Worm (Caenorhabditis elegans) whole organism, L1 larva: ENCODE data around the gene C39D10.1.
A peak's percentile ranks its signal among the peaks of the same experiment; 100 is the strongest.

Experiments used
- C04F5.9 ChIP-seq: sonication (generic microtip); optimal IDR thresholded peaks from 2 replicates; lab custom pipeline; 2016; ENCODE audit warnings: missing genetic modification characterization, missing compliant biosample characterization
- C16A3.4 ChIP-seq: fragments of 150-350 bp; optimal IDR thresholded peaks from 2 replicates; lab custom pipeline; 2014; ENCODE audit warnings: missing biosample characterization, missing genetic modification characterization
- C34B4.2 ChIP-seq: sonication (generic microtip); optimal IDR thresholded peaks from 2 replicates; lab custom pipeline; 2017; ENCODE audit warnings: mild to moderate bottlenecking, missing genetic modification characterization, missing compliant biosample characterization
- alr-1 ChIP-seq: fragments of 200-800 bp; sonication (Bioruptor generic); optimal IDR thresholded peaks from 2 replicates; lab custom pipeline; 2018; ENCODE audit warnings: borderline replicate concordance, mild to moderate bottlenecking, missing genetic modification characterization, missing compliant biosample characterization
- aly-2 ChIP-seq: fragments of 150-350 bp; optimal IDR thresholded peaks from 2 replicates; lab custom pipeline; 2014; ENCODE audit warnings: missing biosample characterization, missing genetic modification characterization
- ceh-63 ChIP-seq: fragments of 200-800 bp; sonication (Bioruptor generic); optimal IDR thresholded peaks from 2 replicates; lab custom pipeline; 2018; ENCODE audit warnings: mild to moderate bottlenecking, missing genetic modification characterization, missing compliant biosample characterization
- ceh-82 ChIP-seq, 3 experiments: fragments of 150-350 bp in 1 of 3; sonication (generic microtip) in 2 of 3; optimal IDR thresholded peaks; 2 replicates each; lab custom pipeline; 2014 to 2017; ENCODE audit warnings: missing biosample characterization in 3 of 3, missing genetic modification characterization in 3 of 3
- ceh-90 ChIP-seq: sonication (generic microtip); optimal IDR thresholded peaks from 2 replicates; lab custom pipeline; 2016; ENCODE audit warnings: missing genetic modification characterization, missing compliant biosample characterization
- ces-1 ChIP-seq: fragments of 150-350 bp; optimal IDR thresholded peaks from 2 replicates; lab custom pipeline; 2014; ENCODE audit warnings: missing biosample characterization, missing genetic modification reagents, missing genetic modification characterization
- dpl-1 ChIP-seq, 3 experiments: fragments of 150-350 bp in 2 of 3; sonication (generic microtip) in 1 of 3; optimal IDR thresholded peaks; 2 replicates each; lab custom pipeline; 2014 to 2017; ENCODE audit warnings: missing biosample characterization in 3 of 3, missing genetic modification characterization in 3 of 3, missing genetic modification reagents in 3 of 3
- dsc-1 ChIP-seq: sonication (generic microtip); optimal IDR thresholded peaks from 2 replicates; lab custom pipeline; 2016; ENCODE audit warnings: mild to moderate bottlenecking, missing genetic modification characterization, missing compliant biosample characterization
- efl-1 ChIP-seq, 4 experiments: fragments of 150-350 bp; optimal IDR thresholded peaks in 3 of 4; peaks in 1 of 4; 1 replicate in 1 of 4; 2 replicates in 3 of 4; lab custom pipeline; 2014; ENCODE audit warnings: missing biosample characterization in 2 of 4, missing genetic modification characterization in 2 of 4, missing genetic modification reagents in 2 of 4
- efl-3 ChIP-seq: fragments of 200-800 bp; sonication (Bioruptor generic); optimal IDR thresholded peaks from 2 replicates; lab custom pipeline; 2018; ENCODE audit warnings: mild to moderate bottlenecking, missing genetic modification characterization, missing compliant biosample characterization
- egl-27 ChIP-seq, 2 experiments: fragments of 150-350 bp in 1 of 2; sonication (generic microtip); optimal IDR thresholded peaks; 3 replicates each; lab custom pipeline; 2017 to 2018; ENCODE audit warnings: missing biosample characterization in 2 of 2, missing genetic modification characterization in 2 of 2, missing genetic modification reagents in 2 of 2
- elt-2 ChIP-seq: sonication (generic microtip); optimal IDR thresholded peaks from 2 replicates; lab custom pipeline; 2016; ENCODE audit warnings: missing genetic modification characterization, mild to moderate bottlenecking, inconsistent platforms, missing compliant biosample characterization, missing genetic modification reagents
- elt-3 ChIP-seq, 6 experiments: fragments of 150-350 bp in 1 of 6; sonication (generic microtip); optimal IDR thresholded peaks; 2 replicates each; lab custom pipeline; 2017 to 2018; ENCODE audit warnings: missing biosample characterization in 6 of 6, missing genetic modification characterization in 6 of 6, inconsistent platforms in 1 of 6
- fkh-10 ChIP-seq: sonication (generic microtip); optimal IDR thresholded peaks from 2 replicates; lab custom pipeline; 2017; ENCODE audit warnings: missing biosample characterization, missing genetic modification reagents, missing genetic modification characterization
- fkh-4 ChIP-seq: sonication (generic microtip); optimal IDR thresholded peaks from 2 replicates; lab custom pipeline; 2016; ENCODE audit warnings: missing compliant biosample characterization, missing genetic modification characterization, borderline replicate concordance
- grh-1 ChIP-seq: fragments of 200-800 bp; sonication (Bioruptor generic); IDR thresholded peaks from 2 replicates; pipeline ENCODE4 v1.3.6; 2022; ENCODE audit warnings: missing genetic modification reagents, missing genetic modification characterization, missing compliant biosample characterization
- irx-1 ChIP-seq: sonication (generic microtip); optimal IDR thresholded peaks from 2 replicates; lab custom pipeline; 2016; ENCODE audit warnings: missing genetic modification characterization, missing compliant biosample characterization
- isw-1 ChIP-seq: fragments of 200-800 bp; sonication (Bioruptor generic); IDR thresholded peaks from 2 replicates; pipeline ENCODE4 v1.3.6; 2022; ENCODE audit warnings: missing genetic modification characterization, missing compliant biosample characterization
- jun-1 ChIP-seq: fragments of 150-350 bp; optimal IDR thresholded peaks from 2 replicates; lab custom pipeline; 2014; ENCODE audit warnings: missing biosample characterization, missing genetic modification reagents, missing genetic modification characterization
- lin-13 ChIP-seq: fragments of 150-350 bp; optimal IDR thresholded peaks from 2 replicates; lab custom pipeline; 2014; ENCODE audit warnings: missing biosample characterization, missing genetic modification reagents, missing genetic modification characterization
- lin-14 ChIP-seq: fragments of 200-800 bp; sonication (Bioruptor generic); optimal IDR thresholded peaks from 2 replicates; lab custom pipeline; 2018; ENCODE audit warnings: mild to moderate bottlenecking, missing genetic modification characterization, moderate library complexity, missing compliant biosample characterization
- lin-35 ChIP-seq, 2 experiments: fragments of 150-350 bp; optimal IDR thresholded peaks; 2 replicates each; lab custom pipeline; 2014; ENCODE audit warnings: missing biosample characterization in 2 of 2, missing genetic modification characterization in 2 of 2, missing genetic modification reagents in 2 of 2
- lir-3 ChIP-seq: sonication (generic microtip); optimal IDR thresholded peaks from 2 replicates; lab custom pipeline; 2016; ENCODE audit warnings: mild to moderate bottlenecking, missing genetic modification characterization, moderate library complexity, missing compliant biosample characterization; ENCODE audit not compliant: poor library complexity
- lsy-2 ChIP-seq, 2 experiments: fragments of 150-350 bp; optimal IDR thresholded peaks; 2 replicates each; lab custom pipeline; 2014; ENCODE audit warnings: missing biosample characterization in 2 of 2, missing genetic modification characterization in 2 of 2
- mep-1 ChIP-seq: fragments of 150-350 bp; optimal IDR thresholded peaks from 2 replicates; lab custom pipeline; 2014; ENCODE audit warnings: missing biosample characterization, missing genetic modification characterization
- nhr-11 ChIP-seq: fragments of 150-350 bp; optimal IDR thresholded peaks from 2 replicates; lab custom pipeline; 2014; ENCODE audit warnings: missing biosample characterization, missing genetic modification characterization
- nhr-19 ChIP-seq: fragments of 200-800 bp; sonication (Bioruptor generic); conservative IDR thresholded peaks from 2 replicates; pipeline ENCODE4 v1.3.6; 2022; ENCODE audit warnings: missing genetic modification characterization, missing compliant biosample characterization
- nhr-237 ChIP-seq: fragments of 150-350 bp; optimal IDR thresholded peaks from 2 replicates; lab custom pipeline; 2014; ENCODE audit warnings: missing biosample characterization, missing genetic modification characterization
- nhr-71 ChIP-seq: sonication (generic microtip); optimal IDR thresholded peaks from 2 replicates; lab custom pipeline; 2016; ENCODE audit warnings: mild to moderate bottlenecking, missing genetic modification characterization, moderate library complexity, missing compliant biosample characterization
- nhr-76 ChIP-seq: sonication (generic microtip); optimal IDR thresholded peaks from 2 replicates; lab custom pipeline; 2017; ENCODE audit warnings: missing biosample characterization, missing genetic modification characterization
- nhr-77 ChIP-seq: fragments of 150-350 bp; optimal IDR thresholded peaks from 2 replicates; lab custom pipeline; 2014; ENCODE audit warnings: missing biosample characterization, missing genetic modification characterization
- nhr-84 ChIP-seq: sonication (generic microtip); optimal IDR thresholded peaks from 2 replicates; lab custom pipeline; 2017; ENCODE audit warnings: missing biosample characterization, missing genetic modification characterization
- nhr-85 ChIP-seq: sonication (generic microtip); peaks from one replicate; lab custom pipeline; 2016; ENCODE audit warnings: missing genetic modification characterization, inconsistent platforms, missing compliant biosample characterization
- nhr-90 ChIP-seq: sonication (generic microtip); optimal IDR thresholded peaks from 2 replicates; lab custom pipeline; 2016; ENCODE audit warnings: mild to moderate bottlenecking, missing genetic modification characterization, missing compliant biosample characterization; ENCODE audit not compliant: poor library complexity
- rnt-1 ChIP-seq: sonication (generic microtip); optimal IDR thresholded peaks from 2 replicates; lab custom pipeline; 2016; ENCODE audit warnings: mild to moderate bottlenecking, missing genetic modification characterization, moderate library complexity, missing compliant biosample characterization
- skn-1 ChIP-seq: fragments of 150-350 bp; optimal IDR thresholded peaks from 2 replicates; lab custom pipeline; 2014; ENCODE audit warnings: missing biosample characterization, missing genetic modification characterization
- snpc-4 ChIP-seq: fragments of 150-350 bp; optimal IDR thresholded peaks from 2 replicates; lab custom pipeline; 2014; ENCODE audit warnings: missing biosample characterization, missing genetic modification characterization
- snu-23 ChIP-seq: sonication (generic microtip); optimal IDR thresholded peaks from 2 replicates; lab custom pipeline; 2016; ENCODE audit warnings: missing genetic modification characterization, missing compliant biosample characterization
- sup-37 ChIP-seq: fragments of 200-800 bp; sonication (Bioruptor generic); optimal IDR thresholded peaks from 2 replicates; lab custom pipeline; 2018; ENCODE audit warnings: mild to moderate bottlenecking, missing genetic modification characterization, missing compliant biosample characterization
- unc-130 ChIP-seq: fragments of 150-350 bp; optimal IDR thresholded peaks from 2 replicates; lab custom pipeline; 2017; ENCODE audit warnings: missing biosample characterization, missing genetic modification characterization, inconsistent platforms
- unc-86 ChIP-seq: sonication (generic microtip); optimal IDR thresholded peaks from 2 replicates; lab custom pipeline; 2016; ENCODE audit warnings: missing genetic modification characterization, missing compliant biosample characterization
- unc-98 ChIP-seq: fragments of 200-800 bp; sonication (Bioruptor generic); IDR thresholded peaks from 2 replicates; pipeline ENCODE4 v1.3.6; 2022; ENCODE audit warnings: missing genetic modification characterization, missing compliant biosample characterization

C39D10.1 gene

ce11 chrX:7906430-7907014, at the start of gene C39D10.1:
C39D10.1 (plus strand) TSS chrX:7906964.
- TF ChIP-seq nhr-76 (tag; lab: Kevin White, UChicago) = no peak
- peak; percentile 32 for TF ChIP-seq C16A3.4 (tag; lab: Kevin White, UChicago)
- peak; percentile 44 for TF ChIP-seq rnt-1 (tag; lab: Kevin White, UChicago)
- no peak for TF ChIP-seq ces-1 (GFP tag; lab: Kevin White, UChicago)
- TF ChIP-seq snu-23 (GFP tag; lab: Kevin White, UChicago) = peak; percentile 41
- TF ChIP-seq nhr-19 (GFP tag; lab: Robert Waterston, UW) = 0 out of 2 replicates have a peak, but pooled peaks have one; percentile 10
- TF ChIP-seq nhr-90 (tag; lab: Kevin White, UChicago) = peak; percentile 24
- no peak for TF ChIP-seq egl-27 (tag; optimal IDR thresholded peaks at IDR 0.05; lab: Kevin White, UChicago)
- TF ChIP-seq lir-3 (tag; lab: Kevin White, UChicago) = peak; percentile 0
- TF ChIP-seq lsy-2 (tag; optimal IDR thresholded peaks at IDR 0.05; lab: Kevin White, UChicago) = no peak
- TF ChIP-seq nhr-85 = no peak
- TF ChIP-seq lin-35 (GFP tag; optimal IDR thresholded peaks at IDR 0.05; lab: Kevin White, UChicago) = peak in 1 of 2 experiments; percentile 6
- TF ChIP-seq sup-37 (GFP tag; lab: Kevin White, UChicago) = no peak
- TF ChIP-seq dpl-1 (GFP tag; optimal IDR thresholded peaks at IDR 0.05; lab: Kevin White, UChicago) = no peak
- TF ChIP-seq elt-3 (tag; optimal IDR thresholded peaks at IDR 0.05; lab: Kevin White, UChicago) = no peak
- no peak for TF ChIP-seq elt-2 (tag; lab: Kevin White, UChicago)
- TF ChIP-seq ceh-90 (tag; lab: Kevin White, UChicago) = no peak
- TF ChIP-seq nhr-77 = peak; percentile 12
- no peak for TF ChIP-seq jun-1 (tag; lab: Kevin White, UChicago)

DNA sequence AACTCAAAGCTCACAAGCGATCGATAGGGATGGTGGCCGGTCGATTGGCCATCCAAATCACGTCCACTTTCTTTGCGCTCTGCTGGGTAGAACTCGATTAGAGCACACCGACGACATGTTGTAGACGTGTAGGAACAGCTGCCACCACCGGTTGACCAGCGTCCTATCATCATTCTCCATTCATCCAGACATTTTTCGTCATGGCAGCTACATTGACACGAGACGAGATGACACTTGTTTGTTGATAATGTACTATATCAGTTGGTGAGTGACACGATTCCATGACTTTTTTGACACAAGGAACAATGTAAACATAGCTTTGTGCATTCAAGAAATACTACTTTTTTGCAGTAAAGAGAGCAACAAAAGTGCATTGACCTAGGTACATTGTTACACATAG, 40.3 kb upstream of the C39D10.1 start:
- TF ChIP-seq efl-1 (optimal IDR thresholded peaks at IDR 0.05; lab: Kevin White, UChicago) (no peak), efl-1 (GFP tag; optimal IDR thresholded peaks at IDR 0.05 in 1 of 2; lab: Kevin White, UChicago) (peak in 1 of 2 experiments; percentile 39), isw-1 (GFP tag; lab: Robert Waterston, UW) (no peak), nhr-71 (tag; lab: Kevin White, UChicago) (peak; percentile 50), nhr-19 (GFP tag; lab: Robert Waterston, UW) (0 out of 2 replicates have a peak, but pooled peaks have one; percentile 23), nhr-76 (tag; lab: Kevin White, UChicago) (no peak), lin-14 (peak; percentile 70), rnt-1 (tag; lab: Kevin White, UChicago) (peak; percentile 49)
- TF ChIP-seq, all 84 proteins: peak for 5

DNA sequence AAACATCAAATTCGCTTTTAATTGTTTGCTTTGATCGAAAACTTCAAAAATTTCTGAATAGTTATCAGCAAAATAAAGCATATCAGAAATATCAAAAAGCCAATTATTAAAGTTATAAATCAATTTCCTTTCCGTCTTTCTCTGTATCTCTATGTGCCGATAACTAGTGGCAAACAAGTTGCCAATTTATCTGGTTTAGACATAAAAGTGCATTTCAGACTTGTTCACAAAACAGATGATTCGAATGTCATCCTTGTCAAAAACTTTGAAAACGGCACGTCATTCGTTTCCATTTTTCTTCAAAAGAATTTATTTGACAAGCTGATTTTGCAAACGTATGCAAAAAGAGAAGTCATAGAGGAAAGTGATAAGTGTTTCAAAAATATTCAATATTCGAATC, 39.5 kb upstream of the C39D10.1 start:
- no peak for TF ChIP-seq elt-2 (tag; lab: Kevin White, UChicago)
- no peak for TF ChIP-seq dsc-1 (tag; lab: Kevin White, UChicago)
- TF ChIP-seq unc-98 = no peak
- no peak for TF ChIP-seq egl-27 (tag; optimal IDR thresholded peaks at IDR 0.05; lab: Kevin White, UChicago)
- no peak for TF ChIP-seq unc-86 (tag; lab: Kevin White, UChicago)
- no peak for TF ChIP-seq grh-1 (GFP tag; lab: Robert Waterston, UW)
- TF ChIP-seq isw-1 (GFP tag; lab: Robert Waterston, UW) = no peak
- TF ChIP-seq fkh-10 (GFP tag; lab: Kevin White, UChicago) = no peak
- no peak for TF ChIP-seq efl-3 (GFP tag; lab: Kevin White, UChicago)
- TF ChIP-seq C34B4.2 (tag; lab: Kevin White, UChicago) = no peak
- TF ChIP-seq lin-13 (GFP tag; lab: Kevin White, UChicago) = no peak
- no peak for TF ChIP-seq ceh-63 (GFP tag; lab: Kevin White, UChicago)
- TF ChIP-seq, all 84 proteins: peak for 0

ce11 chrX:7873350-7873749, 33.4 kb upstream of the C39D10.1 start:
- TF ChIP-seq unc-130 (tag; lab: Kevin White, UChicago) (no peak), alr-1 (no peak), nhr-84 (tag; lab: Kevin White, UChicago) (no peak), aly-2 (no peak), mep-1 (tag; lab: Kevin White, UChicago) (no peak), nhr-237 (tag; lab: Kevin White, UChicago) (no peak), ceh-82 (tag; optimal IDR thresholded peaks at IDR 0.05; lab: Kevin White, UChicago) (no peak), irx-1 (tag; lab: Kevin White, UChicago) (no peak), snpc-4 (no peak), C04F5.9 (tag; lab: Kevin White, UChicago) (no peak), ces-1 (GFP tag; lab: Kevin White, UChicago) (no peak), skn-1 (tag; lab: Kevin White, UChicago) (no peak), nhr-11 (tag; lab: Kevin White, UChicago) (no peak), fkh-4 (tag; lab: Kevin White, UChicago) (no peak), ceh-63 (GFP tag; lab: Kevin White, UChicago) (no peak), efl-3 (GFP tag; lab: Kevin White, UChicago) (no peak)
